Fruit fly (Drosophila melanogaster) whole organism, embryonic: ENCODE data around the gene Alg11.

ENCODE experiments used
- CG10654 ChIP-seq: fragments of 200-800 bp; sonication (Bioruptor generic); optimal IDR thresholded peaks from 2 replicates; lab custom pipeline; 2016; ENCODE audit warnings: missing biosample characterization, missing genetic modification characterization
- CG11504 ChIP-seq: fragments of 200-800 bp; sonication (Bioruptor generic); optimal IDR thresholded peaks from 3 replicates; lab custom pipeline; 2019; ENCODE audit warnings: missing biosample characterization, mild to moderate bottlenecking, missing genetic modification characterization, moderate library complexity
- CG11560 ChIP-seq: fragments of 200-800 bp; sonication (Bioruptor generic); IDR thresholded peaks from 3 replicates; pipeline ENCODE4 v1.3.6; 2022; ENCODE audit warnings: missing biosample characterization, missing genetic modification characterization
- CG13296 ChIP-seq: fragments of 200-800 bp; sonication (Bioruptor generic); optimal IDR thresholded peaks from 3 replicates; lab custom pipeline; 2018; ENCODE audit warnings: missing biosample characterization, mild to moderate bottlenecking, missing genetic modification characterization
- CG15011 ChIP-seq: fragments of 200-800 bp; sonication (Bioruptor generic); optimal IDR thresholded peaks from 3 replicates; lab custom pipeline; 2018; ENCODE audit warnings: missing biosample characterization, mild to moderate bottlenecking, missing genetic modification characterization
- CG17361 ChIP-seq: fragments of 200-800 bp; sonication (Bioruptor generic); IDR thresholded peaks from 3 replicates; pipeline ENCODE4 v1.3.6; 2022; ENCODE audit warnings: missing biosample characterization, missing genetic modification characterization
- CG17568 ChIP-seq: fragments of 200-800 bp; sonication (Bioruptor generic); optimal IDR thresholded peaks from 2 replicates; lab custom pipeline; 2018; ENCODE audit warnings: missing biosample characterization, mild to moderate bottlenecking, missing genetic modification characterization, moderate library complexity
- CG17612 ChIP-seq: fragments of 200-800 bp; sonication (Bioruptor generic); IDR thresholded peaks from 2 replicates; pipeline ENCODE4 v1.3.6; 2022; ENCODE audit warnings: missing biosample characterization, missing genetic modification characterization
- CG18476 ChIP-seq: fragments of 200-800 bp; sonication (Bioruptor generic); optimal IDR thresholded peaks from 2 replicates; lab custom pipeline; 2016; ENCODE audit warnings: missing biosample characterization, mild to moderate bottlenecking, missing genetic modification characterization
- CG33557 ChIP-seq: fragments of 200-800 bp; sonication (Bioruptor generic); optimal IDR thresholded peaks from 2 replicates; lab custom pipeline; 2019; ENCODE audit warnings: missing biosample characterization, mild to moderate bottlenecking, missing genetic modification characterization, moderate library complexity
- CG6175 ChIP-seq: fragments of 200-800 bp; sonication (Bioruptor generic); IDR thresholded peaks from 3 replicates; pipeline ENCODE4 v1.3.6; 2022; ENCODE audit warnings: missing biosample characterization, missing genetic modification characterization
- CG6689 ChIP-seq: fragments of 200-800 bp; sonication (Bioruptor generic); IDR thresholded peaks from 2 replicates; pipeline ENCODE4 v1.3.6; 2022; ENCODE audit warnings: missing biosample characterization, missing genetic modification characterization
- CG7271 ChIP-seq: fragments of 200-800 bp; sonication (Bioruptor generic); optimal IDR thresholded peaks from 2 replicates; lab custom pipeline; 2018; ENCODE audit warnings: missing biosample characterization, mild to moderate bottlenecking, missing genetic modification characterization, moderate library complexity
- CG8089 ChIP-seq: fragments of 200-800 bp; sonication (Bioruptor generic); optimal IDR thresholded peaks from 3 replicates; lab custom pipeline; 2016; ENCODE audit warnings: missing biosample characterization, missing genetic modification characterization
- CG8281 ChIP-seq: fragments of 200-800 bp; sonication (Bioruptor generic); optimal IDR thresholded peaks from 2 replicates; lab custom pipeline; 2018; ENCODE audit warnings: missing biosample characterization, mild to moderate bottlenecking, missing genetic modification characterization, moderate library complexity
- CG9609 ChIP-seq: fragments of 200-800 bp; sonication (Bioruptor generic); optimal IDR thresholded peaks from 3 replicates; lab custom pipeline; 2016; ENCODE audit warnings: missing biosample characterization, missing genetic modification characterization
- CrebB ChIP-seq: fragments of 200-800 bp; sonication (Bioruptor generic); optimal IDR thresholded peaks from 3 replicates; lab custom pipeline; 2018; ENCODE audit warnings: missing biosample characterization, mild to moderate bottlenecking, missing genetic modification characterization
- Ets65A ChIP-seq: fragments of 200-800 bp; sonication (Bioruptor generic); peaks from one replicate; lab custom pipeline; 2016; ENCODE audit warnings: missing biosample characterization, missing genetic modification characterization
- Fer3 ChIP-seq: fragments of 200-800 bp; sonication (Bioruptor generic); optimal IDR thresholded peaks from 2 replicates; lab custom pipeline; 2018; ENCODE audit warnings: missing biosample characterization, mild to moderate bottlenecking, missing genetic modification characterization, moderate library complexity
- Hey ChIP-seq: fragments of 200-800 bp; sonication (Bioruptor generic); optimal IDR thresholded peaks from 3 replicates; lab custom pipeline; 2018; ENCODE audit warnings: missing biosample characterization, mild to moderate bottlenecking, missing genetic modification characterization
- MESR4 ChIP-seq: fragments of 200-800 bp; sonication (Bioruptor generic); optimal IDR thresholded peaks from 2 replicates; lab custom pipeline; 2018; ENCODE audit warnings: missing biosample characterization, mild to moderate bottlenecking, missing genetic modification characterization, moderate library complexity
- Meics ChIP-seq: fragments of 200-800 bp; sonication (Bioruptor generic); optimal IDR thresholded peaks from 2 replicates; lab custom pipeline; 2017; ENCODE audit warnings: missing biosample characterization, mild to moderate bottlenecking, missing genetic modification characterization
- Nf-YB ChIP-seq: fragments of 200-800 bp; sonication (Bioruptor generic); optimal IDR thresholded peaks from 3 replicates; lab custom pipeline; 2019; ENCODE audit warnings: missing biosample characterization, mild to moderate bottlenecking, missing genetic modification characterization, moderate library complexity
- Nf-YC ChIP-seq: fragments of 200-800 bp; optimal IDR thresholded peaks from 3 replicates; lab custom pipeline; 2019; ENCODE audit warnings: missing biosample characterization, mild to moderate bottlenecking, missing genetic modification characterization, moderate library complexity
- Oaz ChIP-seq: fragments of 200-800 bp; sonication (Bioruptor generic); IDR thresholded peaks from 2 replicates; pipeline ENCODE4 v1.3.6; 2022; ENCODE audit warnings: missing biosample characterization, missing genetic modification characterization
- Opbp ChIP-seq: fragments of 200-800 bp; sonication (Bioruptor generic); IDR thresholded peaks from 3 replicates; pipeline ENCODE4 v1.3.6; 2022; ENCODE audit warnings: missing biosample characterization, missing genetic modification characterization; ENCODE audit not compliant: partially characterized antibody
- Rfx ChIP-seq: fragments of 200-800 bp; sonication (Bioruptor generic); IDR thresholded peaks from 2 replicates; pipeline ENCODE4 v1.3.6; 2022; ENCODE audit warnings: missing biosample characterization, missing genetic modification characterization
- Sox100B ChIP-seq: fragments of 200-800 bp; sonication (Bioruptor generic); optimal IDR thresholded peaks from 3 replicates; lab custom pipeline; 2018; ENCODE audit warnings: missing biosample characterization, mild to moderate bottlenecking, missing genetic modification characterization
- Spps ChIP-seq: fragments of 200-800 bp; sonication (Bioruptor generic); optimal IDR thresholded peaks from 2 replicates; lab custom pipeline; 2018; ENCODE audit warnings: missing biosample characterization, mild to moderate bottlenecking, missing genetic modification characterization
- cg ChIP-seq: fragments of 200-800 bp; sonication (Bioruptor generic); optimal IDR thresholded peaks from 3 replicates; lab custom pipeline; 2019; ENCODE audit warnings: missing biosample characterization, mild to moderate bottlenecking, missing genetic modification characterization, moderate library complexity
- ci ChIP-seq: fragments of 200-800 bp; sonication (Bioruptor generic); IDR thresholded peaks from 3 replicates; pipeline ENCODE4 v1.3.6; 2022; ENCODE audit warnings: missing biosample characterization, missing genetic modification characterization
- dimm ChIP-seq: fragments of 200-800 bp; sonication (Bioruptor generic); IDR thresholded peaks from 2 replicates; pipeline ENCODE4 v1.3.6; 2022; ENCODE audit warnings: missing biosample characterization, missing genetic modification characterization
- en ChIP-seq: fragments of 200-800 bp; sonication (Bioruptor generic); optimal IDR thresholded peaks from 2 replicates; lab custom pipeline; 2016; ENCODE audit warnings: missing biosample characterization, missing genetic modification characterization
- fd64A ChIP-seq: fragments of 200-800 bp; sonication (Bioruptor generic); optimal IDR thresholded peaks from 3 replicates; lab custom pipeline; 2018; ENCODE audit warnings: missing biosample characterization, mild to moderate bottlenecking, missing genetic modification characterization
- gem ChIP-seq: fragments of 200-800 bp; sonication (Bioruptor generic); optimal IDR thresholded peaks from 2 replicates; lab custom pipeline; 2019; ENCODE audit warnings: missing biosample characterization, mild to moderate bottlenecking, missing genetic modification characterization, moderate library complexity
- grau ChIP-seq: fragments of 200-800 bp; optimal IDR thresholded peaks from 3 replicates; lab custom pipeline; 2019; ENCODE audit warnings: missing biosample characterization, mild to moderate bottlenecking, missing genetic modification characterization, moderate library complexity
- gsb ChIP-seq: fragments of 200-800 bp; sonication (Bioruptor generic); IDR thresholded peaks from 2 replicates; pipeline ENCODE4 v1.3.6; 2022; ENCODE audit warnings: missing biosample characterization, missing genetic modification characterization
- gsb-n ChIP-seq: fragments of 200-800 bp; sonication (Bioruptor generic); optimal IDR thresholded peaks from 3 replicates; lab custom pipeline; 2018; ENCODE audit warnings: missing biosample characterization, mild to moderate bottlenecking, missing genetic modification characterization
- gt ChIP-seq: fragments of 200-800 bp; sonication (Bioruptor generic); IDR thresholded peaks from 2 replicates; pipeline ENCODE4 v1.3.6; 2022; ENCODE audit warnings: missing biosample characterization, missing genetic modification characterization
- her ChIP-seq: fragments of 200-800 bp; sonication (Bioruptor generic); optimal IDR thresholded peaks from 2 replicates; lab custom pipeline; 2016; ENCODE audit warnings: missing biosample characterization, missing genetic modification characterization
- nerfin-1 ChIP-seq: fragments of 200-800 bp; sonication (Bioruptor generic); optimal IDR thresholded peaks from 3 replicates; lab custom pipeline; 2019; ENCODE audit warnings: missing biosample characterization, mild to moderate bottlenecking, missing genetic modification characterization, moderate library complexity
- pfk ChIP-seq: fragments of 200-800 bp; sonication (Bioruptor generic); optimal IDR thresholded peaks from 2 replicates; lab custom pipeline; 2018; ENCODE audit warnings: missing biosample characterization, mild to moderate bottlenecking, missing genetic modification characterization, moderate library complexity
- prd ChIP-seq, 3 experiments: fragments of >200 bp in 2 of 3; fragments of 200-800 bp in 1 of 3; sonication (Bioruptor generic) in 1 of 3; optimal IDR thresholded peaks in 2 of 3; IDR thresholded peaks in 1 of 3; 2 replicates in 2 of 3; 3 replicates in 1 of 3; pipeline versions ENCODE4 v1.3.6 to Lab custom; 2017 to 2022; ENCODE audit warnings: missing biosample characterization in 1 of 3, missing genetic modification characterization in 1 of 3
- pros ChIP-seq: fragments of 200-800 bp; sonication (Bioruptor generic); optimal IDR thresholded peaks from 3 replicates; lab custom pipeline; 2019; ENCODE audit warnings: missing biosample characterization, mild to moderate bottlenecking, missing genetic modification characterization, moderate library complexity
- ro ChIP-seq: fragments of 200-800 bp; sonication (Bioruptor generic); IDR thresholded peaks from 2 replicates; pipeline ENCODE4 v1.3.6; 2022; ENCODE audit warnings: missing biosample characterization, missing genetic modification characterization
- sd ChIP-seq: fragments of 200-800 bp; sonication (Bioruptor generic); optimal IDR thresholded peaks from 3 replicates; lab custom pipeline; 2018; ENCODE audit warnings: missing biosample characterization, mild to moderate bottlenecking, missing genetic modification characterization, moderate library complexity
- sens-2 ChIP-seq: fragments of 200-800 bp; sonication (Bioruptor generic); IDR thresholded peaks from 2 replicates; pipeline ENCODE4 v1.3.6; 2022; ENCODE audit warnings: missing biosample characterization, missing genetic modification characterization
- trh ChIP-seq: fragments of 200-800 bp; sonication (Bioruptor generic); optimal IDR thresholded peaks from 2 replicates; lab custom pipeline; 2016; ENCODE audit warnings: missing biosample characterization, missing genetic modification characterization
- vvl ChIP-seq: fragments of 200-800 bp; sonication (Bioruptor generic); IDR thresholded peaks from 2 replicates; pipeline ENCODE4 v1.3.6; 2022; ENCODE audit warnings: missing biosample characterization, missing genetic modification characterization
- wek ChIP-seq: fragments of 200-800 bp; sonication (Bioruptor generic); optimal IDR thresholded peaks from 3 replicates; lab custom pipeline; 2018; ENCODE audit warnings: missing biosample characterization, mild to moderate bottlenecking, missing genetic modification characterization, moderate library complexity
- wor ChIP-seq: fragments of 200-800 bp; sonication (Bioruptor generic); IDR thresholded peaks from 2 replicates; pipeline ENCODE4 v1.3.6; 2022; ENCODE audit warnings: missing biosample characterization, missing genetic modification characterization
- zfh2 ChIP-seq: fragments of 200-800 bp; sonication (Bioruptor generic); optimal IDR thresholded peaks from 2 replicates; lab custom pipeline; 2016; ENCODE audit warnings: missing biosample characterization, missing genetic modification characterization

Gene Alg11

dm6 chr3L:21604265-21604664 lies 21.3 kb upstream of the Alg11 start (continued):
- TF ChIP-seq dimm (GFP tag; lab: Robert Waterston, UW) (no peak), Spps (no peak), fd64A (no peak), Nf-YC (tag; lab: Kevin White, UChicago) (peak; percentile 63), MESR4 (no peak), grau (tag; lab: Kevin White, UChicago) (no peak), vvl (GFP tag; lab: Robert Waterston, UW) (peak; percentile 71; the same call in 1 of the 2 replicates), Fer3 (no peak), CG17361 (GFP tag; lab: Robert Waterston, UW) (no peak; the same call in 2 of the 3 replicates), CG17612 (GFP tag; lab: Robert Waterston, UW) (no peak), Rfx (GFP tag; lab: Robert Waterston, UW) (peak; percentile 87), wor (0 out of 2 replicates have a peak, but pooled peaks have one; percentile 17), trh (GFP tag; lab: Kevin White, UChicago) (peak; percentile 39), CG8089 (peak; percentile 79), sd (no peak), gsb-n (tag; lab: Kevin White, UChicago) (peak; percentile 17), Oaz (0 out of 2 replicates have a peak, but pooled peaks have one; percentile 11), CG13296 (no peak), ro (no peak), CG11504 (tag; lab: Kevin White, UChicago) (no peak), Opbp (GFP tag; lab: Robert Waterston, UW) (peak; percentile 57; the same call in 1 of the 3 replicates), CG7271 (tag; lab: Kevin White, UChicago) (no peak), CrebB (no peak), Sox100B (no peak), CG17568 (GFP tag; lab: Kevin White, UChicago) (no peak), Hey (no peak), gt (no peak), wek (GFP tag; lab: Kevin White, UChicago) (no peak), prd (optimal IDR thresholded peaks at IDR 0.05; lab: Kevin White, UChicago) (no peak), prd (GFP tag; IDR thresholded peaks at IDR 0.05; lab: Robert Waterston, UW) (no peak; the same call in 1 of the 3 replicates), CG10654 (peak; percentile 50)

- TF ChIP-seq gsb (GFP tag; lab: Robert Waterston, UW): no peak
- TF ChIP-seq pfk: no peak
- TF ChIP-seq pros (GFP tag; lab: Kevin White, UChicago): peak; percentile 60
- no peak for TF ChIP-seq sens-2 (GFP tag; lab: Robert Waterston, UW)
- no peak for TF ChIP-seq gsb-n (tag; lab: Kevin White, UChicago)
- no peak for TF ChIP-seq zfh2 (GFP tag; lab: Kevin White, UChicago)
- TF ChIP-seq cg (GFP tag; lab: Kevin White, UChicago): peak; percentile 64
- TF ChIP-seq en (GFP tag; lab: Kevin White, UChicago): no peak
- no peak for TF ChIP-seq CG6689 (GFP tag; lab: Robert Waterston, UW)
- no peak for TF ChIP-seq her (GFP tag; lab: Kevin White, UChicago)
- TF ChIP-seq Meics: no peak
- TF ChIP-seq CG33557 (GFP tag; lab: Kevin White, UChicago): no peak
- TF ChIP-seq CG9609 (GFP tag; lab: Kevin White, UChicago): no peak
- no peak for TF ChIP-seq gem (tag; lab: Kevin White, UChicago)
- TF ChIP-seq CG11560 (tag; lab: Robert Waterston, UW): 0 out of 3 replicates have a peak, but pooled peaks have one; percentile 37
- TF ChIP-seq Nf-YB (GFP tag; lab: Kevin White, UChicago): peak; percentile 92
- no peak for TF ChIP-seq CG15011 (GFP tag; lab: Kevin White, UChicago)
- TF ChIP-seq CG18476 (GFP tag; lab: Kevin White, UChicago): no peak
- 0 out of 3 replicates have a peak, but pooled peaks have one; percentile 27 for TF ChIP-seq CG6175 (GFP tag; lab: Robert Waterston, UW)
- TF ChIP-seq CG8281 (tag; lab: Kevin White, UChicago): no peak
- TF ChIP-seq Ets65A (GFP tag; lab: Kevin White, UChicago): peak; percentile 25
- TF ChIP-seq nerfin-1 (tag; lab: Kevin White, UChicago): peak; percentile 18
- no peak for TF ChIP-seq ci (GFP tag; lab: Robert Waterston, UW)
- no peak for TF ChIP-seq Opbp (GFP tag; lab: Robert Waterston, UW)
These were observed 15.1 kb upstream of the Alg11 start for dm6 chr3L:21610535-21610934.
